Worm (Caenorhabditis elegans) whole organism, mixed stage, embryonic: ENCODE measurements around the gene C16C8.7.

ENCODE experiments used
- pha-4 ChIP-seq: fragments of 150-350 bp; optimal IDR thresholded peaks from 2 replicates; lab custom pipeline; 2018; ENCODE audit warnings: missing biosample characterization, missing genetic modification reagents, missing genetic modification characterization
- snpc-4 ChIP-seq: fragments of 150-350 bp; optimal IDR thresholded peaks from 2 replicates; lab custom pipeline; 2014; ENCODE audit warnings: missing biosample characterization, missing genetic modification characterization
- unc-120 ChIP-seq: sonication (generic microtip); optimal IDR thresholded peaks from 2 replicates; lab custom pipeline; 2017; ENCODE audit warnings: missing genetic modification characterization, missing compliant biosample characterization; ENCODE audit not compliant: poor library complexity, severe bottlenecking

ce11 chrII:3416528-3416927, 43.4 kb downstream of the C16C8.7 start, which contains the start of gene nep-6:
- no peak for TF ChIP-seq snpc-4 (tag; lab: Kevin White, UChicago)
- TF ChIP-seq pha-4 (tag; lab: Kevin White, UChicago) = no peak
- TF ChIP-seq unc-120 (tag; lab: Kevin White, UChicago) = no peak
